Worm (Caenorhabditis elegans) whole organism, L1 larva: ENCODE measurements around the gene sre-18.

Source experiments
- C16A3.4 ChIP-seq: fragments of 150-350 bp; optimal IDR thresholded peaks from 2 replicates; lab custom pipeline; 2014; ENCODE audit warnings: missing biosample characterization, missing genetic modification characterization
- Y116A8C.19 ChIP-seq: sonication (generic microtip); optimal IDR thresholded peaks from 2 replicates; lab custom pipeline; 2016; ENCODE audit warnings: missing compliant biosample characterization, missing genetic modification characterization, borderline replicate concordance
- aha-1 ChIP-seq: fragments of 150-350 bp; optimal IDR thresholded peaks from 2 replicates; lab custom pipeline; 2014; ENCODE audit warnings: missing biosample characterization, missing genetic modification characterization
- alr-1 ChIP-seq: fragments of 200-800 bp; sonication (Bioruptor generic); optimal IDR thresholded peaks from 2 replicates; lab custom pipeline; 2018; ENCODE audit warnings: borderline replicate concordance, mild to moderate bottlenecking, missing genetic modification characterization, missing compliant biosample characterization
- blmp-1 ChIP-seq: fragments of 150-350 bp; optimal IDR thresholded peaks from 2 replicates; lab custom pipeline; 2014; ENCODE audit warnings: missing biosample characterization, missing genetic modification characterization
- ceh-8 ChIP-seq: fragments of 200-800 bp; sonication (Bioruptor generic); optimal IDR thresholded peaks from 2 replicates; lab custom pipeline; 2018; ENCODE audit warnings: mild to moderate bottlenecking, missing genetic modification characterization, moderate library complexity, missing compliant biosample characterization
- ceh-82 ChIP-seq, 3 experiments: fragments of 150-350 bp in 1 of 3; sonication (generic microtip) in 2 of 3; optimal IDR thresholded peaks; 2 replicates each; lab custom pipeline; 2014 to 2017; ENCODE audit warnings: missing biosample characterization in 3 of 3, missing genetic modification characterization in 3 of 3
- ceh-88 ChIP-seq: fragments of 200-800 bp; sonication (Bioruptor generic); IDR thresholded peaks from 2 replicates; pipeline ENCODE4 v1.3.6; 2022; ENCODE audit warnings: missing genetic modification characterization, missing compliant biosample characterization
- ces-1 ChIP-seq: fragments of 150-350 bp; optimal IDR thresholded peaks from 2 replicates; lab custom pipeline; 2014; ENCODE audit warnings: missing biosample characterization, missing genetic modification reagents, missing genetic modification characterization
- dpl-1 ChIP-seq, 3 experiments: fragments of 150-350 bp in 2 of 3; sonication (generic microtip) in 1 of 3; optimal IDR thresholded peaks; 2 replicates each; lab custom pipeline; 2014 to 2017; ENCODE audit warnings: missing biosample characterization in 3 of 3, missing genetic modification characterization in 3 of 3, missing genetic modification reagents in 3 of 3
- dsc-1 ChIP-seq: sonication (generic microtip); optimal IDR thresholded peaks from 2 replicates; lab custom pipeline; 2016; ENCODE audit warnings: mild to moderate bottlenecking, missing genetic modification characterization, missing compliant biosample characterization
- efl-1 ChIP-seq, 4 experiments: fragments of 150-350 bp; optimal IDR thresholded peaks in 3 of 4; peaks in 1 of 4; 1 replicate in 1 of 4; 2 replicates in 3 of 4; lab custom pipeline; 2014; ENCODE audit warnings: missing biosample characterization in 2 of 4, missing genetic modification characterization in 2 of 4, missing genetic modification reagents in 2 of 4
- elt-2 ChIP-seq: sonication (generic microtip); optimal IDR thresholded peaks from 2 replicates; lab custom pipeline; 2016; ENCODE audit warnings: missing genetic modification characterization, mild to moderate bottlenecking, inconsistent platforms, missing compliant biosample characterization, missing genetic modification reagents
- elt-3 ChIP-seq, 6 experiments: fragments of 150-350 bp in 1 of 6; sonication (generic microtip); optimal IDR thresholded peaks; 2 replicates each; lab custom pipeline; 2017 to 2018; ENCODE audit warnings: missing biosample characterization in 6 of 6, missing genetic modification characterization in 6 of 6, inconsistent platforms in 1 of 6
- ets-5 ChIP-seq: fragments of 200-800 bp; sonication (Bioruptor generic); IDR thresholded peaks from 2 replicates; pipeline ENCODE4 v1.3.6; 2022; ENCODE audit warnings: missing genetic modification characterization, missing compliant biosample characterization
- fkh-10 ChIP-seq: sonication (generic microtip); optimal IDR thresholded peaks from 2 replicates; lab custom pipeline; 2017; ENCODE audit warnings: missing biosample characterization, missing genetic modification reagents, missing genetic modification characterization
- fkh-8 ChIP-seq: sonication (generic microtip); optimal IDR thresholded peaks from 2 replicates; lab custom pipeline; 2016; ENCODE audit warnings: mild to moderate bottlenecking, missing genetic modification characterization, missing compliant biosample characterization
- hpl-2 ChIP-seq: fragments of 150-350 bp; optimal IDR thresholded peaks from 2 replicates; lab custom pipeline; 2014; ENCODE audit warnings: missing biosample characterization, missing genetic modification reagents, missing genetic modification characterization
- irx-1 ChIP-seq: sonication (generic microtip); optimal IDR thresholded peaks from 2 replicates; lab custom pipeline; 2016; ENCODE audit warnings: missing genetic modification characterization, missing compliant biosample characterization
- isw-1 ChIP-seq: fragments of 200-800 bp; sonication (Bioruptor generic); IDR thresholded peaks from 2 replicates; pipeline ENCODE4 v1.3.6; 2022; ENCODE audit warnings: missing genetic modification characterization, missing compliant biosample characterization
- lin-13 ChIP-seq: fragments of 150-350 bp; optimal IDR thresholded peaks from 2 replicates; lab custom pipeline; 2014; ENCODE audit warnings: missing biosample characterization, missing genetic modification reagents, missing genetic modification characterization
- lin-14 ChIP-seq: fragments of 200-800 bp; sonication (Bioruptor generic); optimal IDR thresholded peaks from 2 replicates; lab custom pipeline; 2018; ENCODE audit warnings: mild to moderate bottlenecking, missing genetic modification characterization, moderate library complexity, missing compliant biosample characterization
- lin-15B ChIP-seq: fragments of 150-350 bp; sonication (generic microtip); optimal IDR thresholded peaks from 3 replicates; lab custom pipeline; 2014; ENCODE audit warnings: missing biosample characterization, missing genetic modification characterization
- lin-35 ChIP-seq, 2 experiments: fragments of 150-350 bp; optimal IDR thresholded peaks; 2 replicates each; lab custom pipeline; 2014; ENCODE audit warnings: missing biosample characterization in 2 of 2, missing genetic modification characterization in 2 of 2, missing genetic modification reagents in 2 of 2
- lin-39 ChIP-seq: fragments of 150-350 bp; optimal IDR thresholded peaks from 2 replicates; lab custom pipeline; 2014; ENCODE audit warnings: missing biosample characterization, missing genetic modification reagents, missing genetic modification characterization
- lir-3 ChIP-seq: sonication (generic microtip); optimal IDR thresholded peaks from 2 replicates; lab custom pipeline; 2016; ENCODE audit warnings: mild to moderate bottlenecking, missing genetic modification characterization, moderate library complexity, missing compliant biosample characterization; ENCODE audit not compliant: poor library complexity
- lsy-2 ChIP-seq, 2 experiments: fragments of 150-350 bp; optimal IDR thresholded peaks; 2 replicates each; lab custom pipeline; 2014; ENCODE audit warnings: missing biosample characterization in 2 of 2, missing genetic modification characterization in 2 of 2
- mab-9 ChIP-seq: fragments of 200-800 bp; sonication (Bioruptor generic); IDR thresholded peaks from 2 replicates; pipeline ENCODE4 v1.3.6; 2022; ENCODE audit warnings: missing genetic modification reagents, missing genetic modification characterization, missing compliant biosample characterization
- nhr-28 ChIP-seq: fragments of 150-350 bp; optimal IDR thresholded peaks from 2 replicates; lab custom pipeline; 2014; ENCODE audit warnings: missing biosample characterization, missing genetic modification characterization
- nhr-47 ChIP-seq: sonication (generic microtip); optimal IDR thresholded peaks from 2 replicates; lab custom pipeline; 2016; ENCODE audit warnings: mild to moderate bottlenecking, missing genetic modification characterization, moderate library complexity, missing compliant biosample characterization
- nhr-71 ChIP-seq: sonication (generic microtip); optimal IDR thresholded peaks from 2 replicates; lab custom pipeline; 2016; ENCODE audit warnings: mild to moderate bottlenecking, missing genetic modification characterization, moderate library complexity, missing compliant biosample characterization
- nhr-76 ChIP-seq: sonication (generic microtip); optimal IDR thresholded peaks from 2 replicates; lab custom pipeline; 2017; ENCODE audit warnings: missing biosample characterization, missing genetic modification characterization
- nhr-84 ChIP-seq: sonication (generic microtip); optimal IDR thresholded peaks from 2 replicates; lab custom pipeline; 2017; ENCODE audit warnings: missing biosample characterization, missing genetic modification characterization
- nhr-85 ChIP-seq: sonication (generic microtip); peaks from one replicate; lab custom pipeline; 2016; ENCODE audit warnings: missing genetic modification characterization, inconsistent platforms, missing compliant biosample characterization
- pqm-1 ChIP-seq: sonication (generic microtip); optimal IDR thresholded peaks from 3 replicates; lab custom pipeline; 2017; ENCODE audit warnings: missing biosample characterization, missing genetic modification characterization
- rnt-1 ChIP-seq: sonication (generic microtip); optimal IDR thresholded peaks from 2 replicates; lab custom pipeline; 2016; ENCODE audit warnings: mild to moderate bottlenecking, missing genetic modification characterization, moderate library complexity, missing compliant biosample characterization
- snpc-4 ChIP-seq: fragments of 150-350 bp; optimal IDR thresholded peaks from 2 replicates; lab custom pipeline; 2014; ENCODE audit warnings: missing biosample characterization, missing genetic modification characterization
- snu-23 ChIP-seq: sonication (generic microtip); optimal IDR thresholded peaks from 2 replicates; lab custom pipeline; 2016; ENCODE audit warnings: missing genetic modification characterization, missing compliant biosample characterization
- sup-37 ChIP-seq: fragments of 200-800 bp; sonication (Bioruptor generic); optimal IDR thresholded peaks from 2 replicates; lab custom pipeline; 2018; ENCODE audit warnings: mild to moderate bottlenecking, missing genetic modification characterization, missing compliant biosample characterization
- swsn-7 ChIP-seq: sonication (generic microtip); optimal IDR thresholded peaks from 2 replicates; lab custom pipeline; 2016; ENCODE audit warnings: missing genetic modification characterization, missing compliant biosample characterization
- tbx-2 ChIP-seq: sonication (generic microtip); optimal IDR thresholded peaks from 2 replicates; lab custom pipeline; 2016; ENCODE audit warnings: missing genetic modification characterization, missing compliant biosample characterization
- unc-130 ChIP-seq: fragments of 150-350 bp; optimal IDR thresholded peaks from 2 replicates; lab custom pipeline; 2017; ENCODE audit warnings: missing biosample characterization, missing genetic modification characterization, inconsistent platforms
- vab-15 ChIP-seq: sonication (generic microtip); optimal IDR thresholded peaks from 2 replicates; lab custom pipeline; 2017; ENCODE audit warnings: missing genotype, mild to moderate bottlenecking, missing genetic modification characterization, missing compliant biosample characterization
- zag-1 ChIP-seq: fragments of 150-350 bp; optimal IDR thresholded peaks from 2 replicates; lab custom pipeline; 2014; ENCODE audit warnings: missing biosample characterization, missing genetic modification characterization
- ztf-4 ChIP-seq: fragments of 150-350 bp; optimal IDR thresholded peaks from 2 replicates; lab custom pipeline; 2014; ENCODE audit warnings: missing biosample characterization, missing genetic modification characterization

Gene sre-18

ce11 chrIV:12274365-12274764 is 44.8 kb upstream of the sre-18 start:
- TF ChIP-seq efl-1 (optimal IDR thresholded peaks at IDR 0.05; lab: Kevin White, UChicago) (no peak), efl-1 (GFP tag; optimal IDR thresholded peaks at IDR 0.05 in 1 of 2; lab: Kevin White, UChicago) (peak in 1 of 2 experiments; percentile 82), ceh-82 (tag; optimal IDR thresholded peaks at IDR 0.05; lab: Kevin White, UChicago) (no peak), elt-3 (tag; optimal IDR thresholded peaks at IDR 0.05; lab: Kevin White, UChicago) (no peak), elt-2 (peak; percentile 98)

ce11 chrIV:12270392-12270791 is 40.8 kb upstream of the sre-18 start, which contains the start of gene C42C1.3:
Gene C42C1.3 (minus strand): TSS chrIV:12270492.
- TF ChIP-seq hpl-2 (GFP tag; lab: Kevin White, UChicago) (no peak), nhr-85 (tag; lab: Kevin White, UChicago) (peak; percentile 42)

- no peak for TF ChIP-seq Y116A8C.19 (tag; lab: Kevin White, UChicago)
- TF ChIP-seq snu-23 (GFP tag; lab: Kevin White, UChicago), result peak; percentile 73
- no peak for TF ChIP-seq nhr-85 (tag; lab: Kevin White, UChicago)
- no peak for TF ChIP-seq ets-5 (GFP tag; lab: Robert Waterston, UW)
- no peak for TF ChIP-seq ceh-8
- no peak for TF ChIP-seq sup-37
- TF ChIP-seq nhr-84 (tag; lab: Kevin White, UChicago), result no peak
- no peak for TF ChIP-seq alr-1 (tag; lab: Kevin White, UChicago)
- peak; percentile 75 for TF ChIP-seq C16A3.4 (tag; lab: Kevin White, UChicago)
- TF ChIP-seq ceh-88 (GFP tag; lab: Robert Waterston, UW), result no peak
- no peak for TF ChIP-seq zag-1 (tag; lab: Kevin White, UChicago)
- TF ChIP-seq lin-35 (GFP tag; optimal IDR thresholded peaks at IDR 0.05; lab: Kevin White, UChicago), result peak; percentile 70 to 81
- TF ChIP-seq tbx-2 (tag; lab: Kevin White, UChicago), result peak; percentile 49
- TF ChIP-seq isw-1 (GFP tag; lab: Robert Waterston, UW), result peak; percentile 38
- TF ChIP-seq lsy-2 (tag; optimal IDR thresholded peaks at IDR 0.05; lab: Kevin White, UChicago), result peak; percentile 96 to 98
- no peak for TF ChIP-seq nhr-76 (tag; lab: Kevin White, UChicago)
- peak; percentile 71 for TF ChIP-seq lin-14
- no peak for TF ChIP-seq lir-3
- TF ChIP-seq efl-1 (optimal IDR thresholded peaks at IDR 0.05; lab: Kevin White, UChicago), result peak; percentile 73 to 86
- peak; percentile 69 to 87 for TF ChIP-seq efl-1 (GFP tag; optimal IDR thresholded peaks at IDR 0.05 in 1 of 2; lab: Kevin White, UChicago)
- no peak for TF ChIP-seq lin-39 (tag; lab: Kevin White, UChicago)
- TF ChIP-seq unc-130 (tag; lab: Kevin White, UChicago), result no peak
- TF ChIP-seq fkh-10 (GFP tag; lab: Kevin White, UChicago), result no peak
- TF ChIP-seq aha-1 (tag; lab: Kevin White, UChicago), result no peak
- peak; percentile 56 to 79 (median 66) for TF ChIP-seq dpl-1 (GFP tag; optimal IDR thresholded peaks at IDR 0.05; lab: Kevin White, UChicago)
- TF ChIP-seq swsn-7 (tag; lab: Kevin White, UChicago), result peak; percentile 43
- peak; percentile 62 for TF ChIP-seq lin-15B (tag; lab: Kevin White, UChicago)
- no peak for TF ChIP-seq snpc-4
- no peak for TF ChIP-seq ztf-4 (tag; lab: Kevin White, UChicago)
- no peak for TF ChIP-seq mab-9 (GFP tag; lab: Robert Waterston, UW)
- TF ChIP-seq lin-13, result peak; percentile 38
- no peak for TF ChIP-seq elt-2
- peak; percentile 54 for TF ChIP-seq fkh-8 (tag; lab: Kevin White, UChicago)
- TF ChIP-seq vab-15 (tag; lab: Kevin White, UChicago), result no peak
- TF ChIP-seq pqm-1 (tag; lab: Kevin White, UChicago), result no peak
- no peak for TF ChIP-seq ces-1 (GFP tag; lab: Kevin White, UChicago)
- TF ChIP-seq dsc-1 (tag; lab: Kevin White, UChicago), result peak; percentile 33
- TF ChIP-seq nhr-47 (tag; lab: Kevin White, UChicago), result peak; percentile 62
- peak; percentile 63 for TF ChIP-seq nhr-71 (tag; lab: Kevin White, UChicago)
- no peak for TF ChIP-seq irx-1 (tag; lab: Kevin White, UChicago)
- no peak for TF ChIP-seq nhr-28 (tag; lab: Kevin White, UChicago)
- peak in 2 of 3 experiments; percentile 27 to 84 for TF ChIP-seq ceh-82 (tag; optimal IDR thresholded peaks at IDR 0.05; lab: Kevin White, UChicago)
- peak; percentile 55 for TF ChIP-seq rnt-1 (tag; lab: Kevin White, UChicago)
- no peak for TF ChIP-seq elt-3 (tag; optimal IDR thresholded peaks at IDR 0.05; lab: Kevin White, UChicago)
- peak; percentile 70 for TF ChIP-seq blmp-1 (tag; lab: Kevin White, UChicago)
Observed at ce11 chrIV:12268272-12269045, 38.9 kb upstream of the sre-18 start, which contains the start of the genes ppm-1.H and rpl-34. Gene ppm-1.H (minus strand): TSS chrIV:12268322. Gene rpl-34 (plus strand): TSS chrIV:12268995.
